Fruit fly (Drosophila melanogaster) whole organism, prepupa: ENCODE measurements around the gene CG9616.
A peak's percentile ranks its signal among the peaks of the same experiment; 100 is the strongest.

Experiments used
- Blimp-1 ChIP-seq: fragments of 200-800 bp; sonication (Bioruptor generic); optimal IDR thresholded peaks from 3 replicates; lab custom pipeline; 2017; ENCODE audit warnings: missing biosample characterization, missing genetic modification characterization, mild to moderate bottlenecking, moderate library complexity, missing genetic modification reagents
- CG3919 ChIP-seq: fragments of 200-800 bp; sonication (Bioruptor generic); optimal IDR thresholded peaks from 3 replicates; lab custom pipeline; 2016; ENCODE audit warnings: missing biosample characterization, missing genetic modification characterization
- Smox ChIP-seq: fragments of 200-800 bp; sonication (Bioruptor generic); optimal IDR thresholded peaks from 3 replicates; lab custom pipeline; 2016; ENCODE audit warnings: missing biosample characterization, missing genetic modification characterization
- dsx ChIP-seq: fragments of 200-800 bp; optimal IDR thresholded peaks from 3 replicates; lab custom pipeline; 2019; ENCODE audit warnings: missing biosample characterization, mild to moderate bottlenecking, missing genetic modification characterization, moderate library complexity; ENCODE audit not compliant: poor library complexity, severe bottlenecking
- pdm3 ChIP-seq: fragments of 200-800 bp; sonication (Bioruptor generic); optimal IDR thresholded peaks from 3 replicates; lab custom pipeline; 2016; ENCODE audit warnings: missing biosample characterization, missing genetic modification characterization
- ss ChIP-seq, 2 experiments: fragments of 200-800 bp; sonication (Bioruptor generic); optimal IDR thresholded peaks; 2 replicates in 1 of 2; 3 replicates in 1 of 2; lab custom pipeline; 2017 to 2018; ENCODE audit warnings: mild to moderate bottlenecking in 2 of 2, missing biosample characterization in 2 of 2, missing genetic modification characterization in 2 of 2, moderate library complexity in 1 of 2
- topi ChIP-seq: fragments of 200-800 bp; sonication (Bioruptor generic); optimal IDR thresholded peaks from 3 replicates; lab custom pipeline; 2016; ENCODE audit warnings: missing biosample characterization, missing genetic modification characterization

DNA sequence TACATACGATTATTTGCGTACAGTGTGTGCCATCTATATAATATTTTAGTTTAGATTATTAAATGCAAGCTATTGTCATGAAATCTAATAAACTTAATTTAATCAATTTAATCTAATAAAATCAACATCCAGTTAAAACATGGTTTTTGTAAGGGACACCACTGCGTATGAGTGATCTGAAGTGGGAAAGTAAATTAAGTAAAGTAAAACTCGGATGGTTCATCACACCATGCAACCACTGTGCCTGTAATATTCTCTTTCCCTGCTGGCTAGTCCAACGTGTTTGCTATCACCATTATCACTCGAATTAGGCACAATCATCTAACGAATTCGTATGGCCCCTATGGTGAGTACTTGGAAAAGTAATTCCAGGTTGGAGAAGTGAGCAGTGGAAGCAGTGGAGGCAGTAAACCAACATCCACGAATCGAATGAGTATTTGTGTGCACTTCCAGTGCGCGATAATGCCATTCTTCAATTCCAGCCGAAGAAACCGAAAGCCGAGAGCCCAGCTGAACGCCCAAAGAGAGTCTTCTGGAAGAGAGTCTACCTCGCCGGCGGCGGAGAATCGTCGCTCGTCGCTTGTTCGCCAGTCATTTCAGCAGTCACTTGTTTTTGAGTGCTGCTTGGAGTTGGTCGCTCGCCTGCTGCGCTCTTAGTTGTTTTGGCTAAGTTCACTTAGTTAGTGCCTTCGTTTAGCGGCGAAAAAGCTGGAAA, 43.6 kb upstream of the CG9616 start, which contains the start of gene red:
- TF ChIP-seq topi (GFP tag; lab: Kevin White, UChicago) (no peak), dsx (GFP tag; lab: Kevin White, UChicago) (peak; percentile 43), pdm3 (GFP tag; lab: Kevin White, UChicago) (peak; percentile 10), Blimp-1 (GFP tag; lab: Kevin White, UChicago) (peak; percentile 96), Smox (GFP tag; lab: Kevin White, UChicago) (no peak), CG3919 (GFP tag; lab: Kevin White, UChicago) (no peak), ss (GFP tag; optimal IDR thresholded peaks at IDR 0.05; lab: Kevin White, UChicago) (peak; percentile 41 to 58)
